Worm (Caenorhabditis elegans) whole organism, mixed stage, embryonic: Measurements from ENCODE around the gene F54H12.4.

Experiments used
- blmp-1 ChIP-seq: fragments of 150-350 bp; optimal IDR thresholded peaks from 2 replicates; lab custom pipeline; 2014; ENCODE audit warnings: missing biosample characterization, missing genetic modification characterization
- ces-1 ChIP-seq: fragments of 150-350 bp; optimal IDR thresholded peaks from 2 replicates; lab custom pipeline; 2014; ENCODE audit warnings: missing biosample characterization, missing genetic modification reagents, missing genetic modification characterization
- lsy-2 ChIP-seq: fragments of 150-350 bp; optimal IDR thresholded peaks from 2 replicates; lab custom pipeline; 2014; ENCODE audit warnings: missing biosample characterization, missing genetic modification characterization
- mep-1 ChIP-seq: fragments of 150-350 bp; optimal IDR thresholded peaks from 2 replicates; lab custom pipeline; 2017; ENCODE audit warnings: missing biosample characterization, missing genetic modification reagents, missing genetic modification characterization, inconsistent platforms
- nhr-12 ChIP-seq: fragments of 150-350 bp; optimal IDR thresholded peaks from 2 replicates; lab custom pipeline; 2014; ENCODE audit warnings: missing biosample characterization, missing genetic modification characterization
- nhr-28 ChIP-seq: fragments of 150-350 bp; optimal IDR thresholded peaks from 2 replicates; lab custom pipeline; 2014; ENCODE audit warnings: missing biosample characterization, missing genetic modification characterization
- pha-4 ChIP-seq: fragments of 150-350 bp; optimal IDR thresholded peaks from 2 replicates; lab custom pipeline; 2018; ENCODE audit warnings: missing biosample characterization, missing genetic modification reagents, missing genetic modification characterization
- snpc-4 ChIP-seq: fragments of 150-350 bp; optimal IDR thresholded peaks from 2 replicates; lab custom pipeline; 2014; ENCODE audit warnings: missing biosample characterization, missing genetic modification characterization
- sptf-1 ChIP-seq: sonication (generic microtip); optimal IDR thresholded peaks from 2 replicates; lab custom pipeline; 2017; ENCODE audit warnings: mild to moderate bottlenecking, missing genetic modification characterization, moderate library complexity, missing compliant biosample characterization
- unc-39 ChIP-seq: fragments of 150-350 bp; optimal IDR thresholded peaks from 2 replicates; lab custom pipeline; 2014; ENCODE audit warnings: missing biosample characterization, missing genetic modification characterization
- unc-62 ChIP-seq: fragments of 150-350 bp; optimal IDR thresholded peaks from 2 replicates; lab custom pipeline; 2014; ENCODE audit warnings: missing biosample characterization, missing genetic modification reagents, missing genetic modification characterization

DNA sequence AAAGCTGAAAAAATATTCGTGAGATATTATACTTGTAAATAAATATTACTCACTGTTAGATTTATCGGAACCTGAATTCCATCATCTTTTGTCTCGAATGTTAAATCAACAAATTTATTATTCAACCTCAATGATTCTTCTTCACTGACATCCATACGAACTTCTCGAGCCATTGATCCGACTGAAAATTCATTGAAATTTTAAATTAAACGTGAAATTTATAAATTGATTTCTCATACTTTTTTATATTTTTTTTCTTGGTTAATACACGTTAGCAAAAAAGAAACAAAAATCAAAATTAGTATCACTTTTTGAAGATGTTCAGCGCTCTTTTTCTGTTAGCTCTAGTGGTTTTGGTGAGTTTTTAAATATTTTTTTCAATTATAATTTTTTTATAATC lies 42.7 kb downstream of the F54H12.4 start, which contains the start of gene C29E4.14:
- TF ChIP-seq blmp-1 (tag; lab: Kevin White, UChicago) (no peak), pha-4 (no peak), nhr-28 (tag; lab: Kevin White, UChicago) (no peak), snpc-4 (no peak), nhr-12 (no peak), ces-1 (GFP tag; lab: Kevin White, UChicago) (no peak), mep-1 (tag; lab: Kevin White, UChicago) (no peak), unc-62 (no peak), sptf-1 (tag; lab: Kevin White, UChicago) (no peak), lsy-2 (no peak), unc-39 (no peak)
